Fruit fly (Drosophila melanogaster): ENCODE measurements around the gene CG8141.

DNA sequence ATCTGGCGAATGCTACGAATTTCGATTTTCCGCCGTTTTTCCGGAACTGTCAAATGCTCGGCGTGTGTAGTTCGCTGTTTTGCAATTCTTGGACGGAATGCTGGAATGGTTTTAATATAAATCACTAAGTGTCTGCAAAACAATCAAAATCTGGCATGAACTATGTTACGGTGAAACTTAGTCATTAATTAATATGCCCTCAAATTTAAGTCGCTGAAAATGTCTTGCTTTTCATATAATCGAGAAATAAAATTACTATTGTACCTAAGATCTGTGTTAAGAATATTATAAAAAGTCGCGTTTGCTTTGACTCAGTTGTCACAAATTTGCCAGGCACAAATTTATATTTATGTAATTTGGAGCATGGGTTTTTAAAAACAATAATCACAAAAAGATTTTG is at the start of gene CG8141:
- TF ChIP-seq CG8478 (optimal IDR thresholded peaks at IDR 0.05), result no peak
- TF ChIP-seq CTCF (optimal IDR thresholded peaks at IDR 0.05), result no peak
